Worm (Caenorhabditis elegans) whole organism, late embryonic: ENCODE measurements around the gene srbc-1.

ENCODE experiments used
- C38D4.7 ChIP-seq: fragments of 200-800 bp; sonication (Bioruptor generic); optimal IDR thresholded peaks from 2 replicates; lab custom pipeline; 2018; ENCODE audit warnings: mild to moderate bottlenecking, missing genetic modification characterization, moderate library complexity, missing compliant biosample characterization
- T23F11.4 ChIP-seq: fragments of 200-800 bp; sonication (Bioruptor generic); optimal IDR thresholded peaks from 2 replicates; lab custom pipeline; 2018; ENCODE audit warnings: mild to moderate bottlenecking, missing genetic modification characterization, missing compliant biosample characterization
- ahr-1 ChIP-seq: sonication (generic microtip); optimal IDR thresholded peaks from 2 replicates; lab custom pipeline; 2016; ENCODE audit warnings: missing genetic modification characterization, missing compliant biosample characterization
- ceh-14 ChIP-seq: sonication (generic microtip); optimal IDR thresholded peaks from 2 replicates; lab custom pipeline; 2016; ENCODE audit warnings: missing genotype, missing genetic modification characterization, missing compliant biosample characterization
- ceh-2 ChIP-seq: sonication (generic microtip); optimal IDR thresholded peaks from 2 replicates; lab custom pipeline; 2016; ENCODE audit warnings: missing genotype, missing genetic modification characterization, missing compliant biosample characterization
- ceh-24 ChIP-seq: sonication (generic microtip); optimal IDR thresholded peaks from 2 replicates; lab custom pipeline; 2016; ENCODE audit warnings: mild to moderate bottlenecking, missing genetic modification characterization, missing compliant biosample characterization
- ceh-31 ChIP-seq: sonication (generic microtip); optimal IDR thresholded peaks from 2 replicates; lab custom pipeline; 2016; ENCODE audit warnings: missing genetic modification characterization, missing compliant biosample characterization
- ceh-34 ChIP-seq: sonication (generic microtip); optimal IDR thresholded peaks from 2 replicates; lab custom pipeline; 2016; ENCODE audit warnings: mild to moderate bottlenecking, missing genetic modification characterization, missing compliant biosample characterization
- ceh-6 ChIP-seq: fragments of 200-800 bp; sonication (Bioruptor generic); optimal IDR thresholded peaks from 2 replicates; lab custom pipeline; 2018; ENCODE audit warnings: mild to moderate bottlenecking, missing genetic modification characterization, missing compliant biosample characterization
- ceh-9 ChIP-seq: sonication (generic microtip); optimal IDR thresholded peaks from 2 replicates; lab custom pipeline; 2016; ENCODE audit warnings: mild to moderate bottlenecking, missing genetic modification characterization, inconsistent platforms, missing compliant biosample characterization
- dve-1 ChIP-seq: sonication (generic microtip); optimal IDR thresholded peaks from 2 replicates; lab custom pipeline; 2017; ENCODE audit warnings: antibody characterized with exemption, mild to moderate bottlenecking, missing genetic modification characterization, missing compliant biosample characterization
- eyg-1 ChIP-seq: sonication (generic microtip); optimal IDR thresholded peaks from 2 replicates; lab custom pipeline; 2016; ENCODE audit warnings: missing genotype, missing genetic modification characterization, missing compliant biosample characterization
- fax-1 ChIP-seq: sonication (generic microtip); optimal IDR thresholded peaks from 2 replicates; lab custom pipeline; 2016; ENCODE audit warnings: missing genotype, missing genetic modification characterization, missing compliant biosample characterization
- fkh-10 ChIP-seq: fragments of 150-350 bp; optimal IDR thresholded peaks from 2 replicates; lab custom pipeline; 2014; ENCODE audit warnings: missing biosample characterization, missing genetic modification reagents, missing genetic modification characterization
- fkh-6 ChIP-seq: sonication (generic microtip); optimal IDR thresholded peaks from 2 replicates; lab custom pipeline; 2016; ENCODE audit warnings: missing genetic modification characterization, missing compliant biosample characterization
- gmeb-2 ChIP-seq: sonication (generic microtip); optimal IDR thresholded peaks from 2 replicates; lab custom pipeline; 2016; ENCODE audit warnings: missing genetic modification characterization, inconsistent platforms, missing compliant biosample characterization
- hlh-13 ChIP-seq: fragments of 200-800 bp; sonication (Bioruptor generic); optimal IDR thresholded peaks from 2 replicates; lab custom pipeline; 2018; ENCODE audit warnings: mild to moderate bottlenecking, missing genetic modification characterization, missing compliant biosample characterization
- hlh-30 ChIP-seq: sonication (generic microtip); optimal IDR thresholded peaks from 2 replicates; lab custom pipeline; 2017; ENCODE audit warnings: antibody characterized with exemption, missing genetic modification characterization, missing compliant biosample characterization; ENCODE audit not compliant: insufficient read depth
- hlh-8 ChIP-seq: sonication (generic microtip); optimal IDR thresholded peaks from 2 replicates; lab custom pipeline; 2016; ENCODE audit warnings: missing genotype, missing genetic modification characterization, missing compliant biosample characterization
- lim-6 ChIP-seq: sonication (generic microtip); optimal IDR thresholded peaks from 2 replicates; lab custom pipeline; 2016; ENCODE audit warnings: missing genetic modification characterization, missing compliant biosample characterization
- nfya-1 ChIP-seq: sonication (generic microtip); optimal IDR thresholded peaks from 2 replicates; lab custom pipeline; 2017; ENCODE audit warnings: missing genetic modification characterization, mild to moderate bottlenecking, missing compliant biosample characterization, antibody characterized with exemption, moderate library complexity
- nhr-232 ChIP-seq: sonication (generic microtip); optimal IDR thresholded peaks from 2 replicates; lab custom pipeline; 2016; ENCODE audit warnings: missing genetic modification characterization, missing compliant biosample characterization
- npax-4 ChIP-seq: sonication (generic microtip); optimal IDR thresholded peaks from 2 replicates; lab custom pipeline; 2016; ENCODE audit warnings: missing genetic modification characterization, missing compliant biosample characterization
- pat-9 ChIP-seq: fragments of 200-800 bp; sonication (Bioruptor generic); optimal IDR thresholded peaks from 2 replicates; lab custom pipeline; 2018; ENCODE audit warnings: mild to moderate bottlenecking, missing genetic modification characterization, moderate library complexity, missing compliant biosample characterization
- pax-1 ChIP-seq: fragments of 150-350 bp; optimal IDR thresholded peaks from 2 replicates; lab custom pipeline; 2014; ENCODE audit warnings: missing biosample characterization, missing genetic modification characterization
- pha-2 ChIP-seq: sonication (generic microtip); optimal IDR thresholded peaks from 2 replicates; lab custom pipeline; 2017; ENCODE audit warnings: mild to moderate bottlenecking, missing genetic modification characterization, missing compliant biosample characterization
- pros-1 ChIP-seq: fragments of 150-350 bp; optimal IDR thresholded peaks from 2 replicates; lab custom pipeline; 2014; ENCODE audit warnings: missing biosample characterization, missing genetic modification reagents, missing genetic modification characterization
- ref-2 ChIP-seq: sonication (generic microtip); optimal IDR thresholded peaks from 2 replicates; lab custom pipeline; 2016; ENCODE audit warnings: missing genetic modification characterization, missing compliant biosample characterization
- sdc-2 ChIP-seq: sonication (generic microtip); optimal IDR thresholded peaks from 2 replicates; lab custom pipeline; 2016; ENCODE audit warnings: missing genotype, missing genetic modification characterization, missing compliant biosample characterization
- sox-4 ChIP-seq: sonication (generic microtip); optimal IDR thresholded peaks from 2 replicates; lab custom pipeline; 2017; ENCODE audit warnings: mild to moderate bottlenecking, missing genetic modification characterization, inconsistent platforms, missing compliant biosample characterization
- syd-9 ChIP-seq: sonication (generic microtip); optimal IDR thresholded peaks from 2 replicates; lab custom pipeline; 2016; ENCODE audit warnings: mild to moderate bottlenecking, missing genetic modification characterization, moderate library complexity, missing compliant biosample characterization
- tbx-7 ChIP-seq: sonication (generic microtip); optimal IDR thresholded peaks from 2 replicates; lab custom pipeline; 2016; ENCODE audit warnings: missing genotype, missing genetic modification characterization, missing compliant biosample characterization
- ttx-3 ChIP-seq: sonication (generic microtip); optimal IDR thresholded peaks from 2 replicates; lab custom pipeline; 2016; ENCODE audit warnings: missing genetic modification reagents, missing genetic modification characterization, missing compliant biosample characterization
- unc-3 ChIP-seq, 2 experiments: fragments of 200-800 bp in 1 of 2; sonication (Bioruptor generic) in 1 of 2; sonication (generic microtip) in 1 of 2; conservative IDR thresholded peaks in 1 of 2; optimal IDR thresholded peaks in 1 of 2; 2 replicates each; pipeline versions ENCODE4 v1.3.6 to Lab custom; 2016 to 2022; ENCODE audit warnings: missing compliant biosample characterization in 2 of 2, missing genetic modification characterization in 2 of 2, missing genetic modification reagents in 1 of 2
- unc-42 ChIP-seq: sonication (generic microtip); optimal IDR thresholded peaks from 2 replicates; lab custom pipeline; 2016; ENCODE audit warnings: missing genotype, missing genetic modification characterization, missing compliant biosample characterization
- ztf-16 ChIP-seq: sonication (generic microtip); optimal IDR thresholded peaks from 2 replicates; lab custom pipeline; 2017; ENCODE audit warnings: missing genetic modification characterization, missing compliant biosample characterization

srbc-1 gene

DNA sequence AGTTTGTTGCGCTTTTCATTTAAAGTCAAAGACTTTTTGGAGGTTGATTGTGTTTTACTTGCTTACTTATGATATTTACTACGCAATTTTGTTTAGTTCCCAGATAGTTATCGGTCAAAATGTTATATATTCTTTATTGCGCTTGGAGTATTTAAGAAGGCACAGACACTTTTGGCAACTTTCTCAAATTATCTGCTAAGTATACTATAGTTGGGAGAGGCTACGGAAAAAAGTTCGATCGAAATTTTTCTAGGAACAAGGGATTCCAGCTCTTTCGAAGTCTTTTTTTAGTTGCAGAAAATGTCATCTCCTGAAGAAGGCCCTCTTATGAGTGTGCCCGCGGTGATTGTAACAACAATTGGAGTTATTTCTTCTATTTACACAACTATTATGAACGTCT is 41.7 kb downstream of the srbc-1 start, which contains the start of gene srbc-5:
Gene srbc-5 (plus strand): TSS at position 301 of the 400 bp plus-strand sequence.
- TF ChIP-seq syd-9 (tag; lab: Kevin White, UChicago) (no peak), hlh-13 (GFP tag; lab: Kevin White, UChicago) (no peak), pha-2 (tag; lab: Kevin White, UChicago) (no peak), ceh-2 (tag; lab: Kevin White, UChicago) (no peak), gmeb-2 (tag; lab: Kevin White, UChicago) (no peak), pax-1 (tag; lab: Kevin White, UChicago) (no peak), ahr-1 (tag; lab: Kevin White, UChicago) (no peak), sox-4 (tag; lab: Kevin White, UChicago) (no peak), lim-6 (no peak)
- TF ChIP-seq, all 69 proteins: peak for 0

DNA sequence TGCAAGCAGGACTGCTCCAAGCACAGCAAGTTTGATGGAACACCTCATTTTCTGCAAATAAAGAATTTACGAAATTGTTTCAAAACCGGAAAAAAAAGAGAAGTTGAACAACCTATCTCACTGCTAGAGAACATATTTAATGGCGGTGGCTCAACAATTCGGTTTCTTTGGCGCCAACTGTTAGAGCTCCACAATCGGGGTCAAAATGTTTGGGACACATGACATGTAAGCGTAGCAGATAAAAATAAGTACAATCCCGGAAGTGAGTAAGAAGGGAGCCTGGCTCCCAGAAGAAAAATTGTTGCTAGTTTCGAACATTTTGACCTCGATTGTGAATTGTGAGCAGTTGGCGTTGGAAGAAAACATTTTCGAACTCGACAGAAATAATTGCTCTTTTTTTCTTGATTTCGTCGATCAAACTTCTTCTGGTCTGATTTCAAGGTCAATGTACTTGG is 42.6 kb downstream of the srbc-1 start, which contains the start of gene T28A11.16:
Gene T28A11.16 (minus strand): TSS at position 51 of the 455 bp plus-strand sequence.
- no peak for TF ChIP-seq ceh-9
- TF ChIP-seq lim-6: no peak
- no peak for TF ChIP-seq ceh-6
- no peak for TF ChIP-seq dve-1

DNA sequence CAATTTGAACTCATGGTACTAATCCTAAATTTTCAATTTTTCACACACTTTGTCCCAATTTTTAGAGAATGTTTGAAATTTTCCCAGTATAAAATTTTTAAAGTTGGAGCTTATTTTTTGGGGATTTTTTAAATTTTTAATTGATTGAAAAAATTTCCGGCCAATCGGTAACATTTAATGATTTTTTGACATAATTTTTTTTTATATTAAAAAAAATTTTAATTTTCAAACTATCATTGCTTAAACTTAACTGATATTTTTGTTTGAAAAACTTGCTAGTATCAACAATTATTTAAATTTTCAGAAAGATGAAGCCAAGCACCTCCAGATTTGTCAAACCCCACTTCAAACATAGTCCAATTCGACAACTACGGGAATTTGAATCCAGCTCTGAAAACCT is 44.5 kb downstream of the srbc-1 start, which contains the start of gene T28A11.22:
Gene T28A11.22 (plus strand): TSS at position 301 of the 400 bp plus-strand sequence.
- no peak for TF ChIP-seq ceh-31 (tag; lab: Kevin White, UChicago)
- TF ChIP-seq ceh-24: no peak
- no peak for TF ChIP-seq ref-2
- TF ChIP-seq T23F11.4 (GFP tag; lab: Kevin White, UChicago): no peak
- TF ChIP-seq eyg-1: no peak
- TF ChIP-seq sdc-2: no peak
- TF ChIP-seq fkh-6 (tag; lab: Kevin White, UChicago): no peak
- TF ChIP-seq fax-1 (tag; lab: Kevin White, UChicago): no peak
- TF ChIP-seq tbx-7 (tag; lab: Kevin White, UChicago): no peak
- TF ChIP-seq nhr-232 (tag; lab: Kevin White, UChicago): no peak

DNA sequence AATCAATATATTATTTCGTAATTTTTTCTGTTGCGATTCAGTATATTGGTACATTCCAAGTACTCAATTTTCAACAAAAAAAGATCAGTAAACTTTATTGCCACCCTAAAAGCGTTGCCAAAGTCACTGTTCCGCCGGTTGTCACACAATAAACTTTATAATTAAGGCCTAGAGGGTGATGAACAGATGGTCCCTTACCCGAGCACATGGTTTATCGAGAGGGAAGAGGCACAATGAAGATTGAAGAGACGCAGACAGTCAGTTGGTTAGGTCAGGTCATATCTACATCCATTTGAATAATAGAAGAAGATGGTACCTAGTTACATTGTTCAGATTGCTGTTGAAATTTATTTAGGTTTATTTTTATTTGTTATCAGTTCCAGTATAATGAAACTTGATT is 45.0 kb downstream of the srbc-1 start:
- TF ChIP-seq npax-4 (tag; lab: Kevin White, UChicago) (no peak), hlh-8 (tag; lab: Kevin White, UChicago) (peak; percentile 30), nfya-1 (no peak), ceh-6 (no peak), ttx-3 (tag; lab: Kevin White, UChicago) (no peak), ceh-34 (tag; lab: Kevin White, UChicago) (no peak), unc-3 (GFP tag; conservative IDR thresholded peaks at IDR 0.05; lab: Robert Waterston, UW) (no peak), unc-3 (tag; optimal IDR thresholded peaks at IDR 0.05; lab: Kevin White, UChicago) (no peak), ceh-14 (no peak), fkh-10 (GFP tag; lab: Kevin White, UChicago) (no peak), pat-9 (tag; lab: Kevin White, UChicago) (no peak), C38D4.7 (no peak), ahr-1 (tag; lab: Kevin White, UChicago) (no peak), ceh-9 (no peak), pros-1 (tag; lab: Kevin White, UChicago) (no peak), hlh-30 (tag; lab: Kevin White, UChicago) (peak; percentile 37), ceh-31 (tag; lab: Kevin White, UChicago) (no peak), unc-42 (no peak), ztf-16 (no peak)
